Worm (Caenorhabditis elegans) whole organism, late embryonic: Measurements from ENCODE around the gene K03H1.12.

Experiments
- elt-2 ChIP-seq: sonication (generic microtip); optimal IDR thresholded peaks from 2 replicates; lab custom pipeline; 2016; ENCODE audit warnings: missing genetic modification reagents, missing genetic modification characterization, missing compliant biosample characterization
- nhr-11 ChIP-seq: fragments of 150-350 bp; optimal IDR thresholded peaks from 2 replicates; lab custom pipeline; 2014; ENCODE audit warnings: missing biosample characterization, missing genetic modification characterization
- pqm-1 ChIP-seq: sonication (generic microtip); optimal IDR thresholded peaks from 2 replicates; lab custom pipeline; 2016; ENCODE audit warnings: missing genetic modification characterization, missing compliant biosample characterization
- rnt-1 ChIP-seq: sonication (generic microtip); optimal IDR thresholded peaks from 2 replicates; lab custom pipeline; 2016; ENCODE audit warnings: missing genetic modification characterization, missing compliant biosample characterization
- sox-4 ChIP-seq: sonication (generic microtip); optimal IDR thresholded peaks from 2 replicates; lab custom pipeline; 2017; ENCODE audit warnings: mild to moderate bottlenecking, missing genetic modification characterization, inconsistent platforms, missing compliant biosample characterization
- unc-3 ChIP-seq, 2 experiments: fragments of 200-800 bp in 1 of 2; sonication (Bioruptor generic) in 1 of 2; sonication (generic microtip) in 1 of 2; conservative IDR thresholded peaks in 1 of 2; optimal IDR thresholded peaks in 1 of 2; 2 replicates each; pipeline versions ENCODE4 v1.3.6 to Lab custom; 2016 to 2022; ENCODE audit warnings: missing compliant biosample characterization in 2 of 2, missing genetic modification characterization in 2 of 2, missing genetic modification reagents in 1 of 2

- TF ChIP-seq sox-4 (tag; lab: Kevin White, UChicago) (no peak), nhr-11 (no peak), pqm-1 (no peak), rnt-1 (no peak), elt-2 (no peak), unc-3 (GFP tag; conservative IDR thresholded peaks at IDR 0.05; lab: Robert Waterston, UW) (no peak), unc-3 (tag; optimal IDR thresholded peaks at IDR 0.05; lab: Kevin White, UChicago) (no peak)
Observed at ce11 chrIII:9912501-9912900, 28.9 kb upstream of the K03H1.12 start.
